Worm (Caenorhabditis elegans): ENCODE data around the gene ZK643.6.

DNA sequence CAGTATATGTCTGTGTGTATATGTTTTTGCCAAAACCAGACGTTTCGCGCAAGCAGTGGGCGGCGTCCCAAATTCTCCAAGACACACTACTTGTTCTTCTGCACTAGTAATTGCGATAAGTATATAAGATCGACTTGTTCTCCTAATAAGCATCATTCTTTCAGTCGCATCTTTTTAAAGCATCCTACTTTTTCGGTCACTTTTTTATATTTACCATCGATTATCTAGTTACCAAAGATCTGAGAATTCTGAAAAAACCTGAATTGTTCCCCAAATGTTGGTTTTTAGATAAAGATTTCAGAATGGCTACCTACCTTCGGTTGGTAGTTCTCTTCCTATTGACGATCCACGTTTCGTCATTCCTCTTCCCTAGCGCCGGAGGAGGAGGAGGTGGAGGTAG is 1.4 kb upstream of the ZK643.6 start, which contains the start of gene grl-25:
- TF ChIP-seq lin-13 (GFP tag; optimal IDR thresholded peaks at IDR 0.05), result no peak
- TF ChIP-seq tra-1 (GFP tag; IDR thresholded peaks at IDR 0.05), result no peak
- no peak for TF ChIP-seq hlh-11 (tag; optimal IDR thresholded peaks at IDR 0.05)
- no peak for TF ChIP-seq ces-1 (GFP tag; optimal IDR thresholded peaks at IDR 0.05)

Data from whole organism, L4 larva.